Fruit fly (Drosophila melanogaster) whole organism, embryonic: ENCODE measurements around the gene CG45218.

Experiments
- Bdp1 ChIP-seq: fragments of 200-800 bp; sonication (Bioruptor generic); optimal IDR thresholded peaks from 3 replicates; lab custom pipeline; 2016; ENCODE audit warnings: missing biosample characterization, missing genetic modification characterization
- CG10543 ChIP-seq: fragments of 200-800 bp; sonication (Bioruptor generic); optimal IDR thresholded peaks from 3 replicates; lab custom pipeline; 2017; ENCODE audit warnings: missing biosample characterization, mild to moderate bottlenecking, missing genetic modification characterization, moderate library complexity
- CG11560 ChIP-seq: fragments of 200-800 bp; sonication (Bioruptor generic); IDR thresholded peaks from 3 replicates; pipeline ENCODE4 v1.3.6; 2022; ENCODE audit warnings: missing biosample characterization, missing genetic modification characterization
- CG12155 ChIP-seq: fragments of 200-800 bp; sonication (Bioruptor generic); optimal IDR thresholded peaks from 3 replicates; lab custom pipeline; 2016; ENCODE audit warnings: missing biosample characterization, missing genetic modification characterization
- CG16813 ChIP-seq: fragments of 200-800 bp; sonication (Bioruptor generic); IDR thresholded peaks from 3 replicates; pipeline ENCODE4 v1.3.6; 2022; ENCODE audit warnings: missing biosample characterization, missing genetic modification characterization; ENCODE audit not compliant: partially characterized antibody
- CG17328 ChIP-seq: fragments of 200-800 bp; sonication (Bioruptor generic); IDR thresholded peaks from 2 replicates; pipeline ENCODE4 v1.3.6; 2022; ENCODE audit warnings: missing biosample characterization, missing genetic modification characterization
- CG17359 ChIP-seq: fragments of 200-800 bp; sonication (Bioruptor generic); optimal IDR thresholded peaks from 3 replicates; lab custom pipeline; 2018; ENCODE audit warnings: missing biosample characterization, mild to moderate bottlenecking, missing genetic modification characterization, moderate library complexity
- CG2875 ChIP-seq: fragments of 200-800 bp; sonication (Bioruptor generic); optimal IDR thresholded peaks from 2 replicates; lab custom pipeline; 2017; ENCODE audit warnings: missing biosample characterization, mild to moderate bottlenecking, missing genetic modification characterization, missing genetic modification reagents
- CG33557 ChIP-seq: fragments of 200-800 bp; sonication (Bioruptor generic); optimal IDR thresholded peaks from 2 replicates; lab custom pipeline; 2019; ENCODE audit warnings: missing biosample characterization, mild to moderate bottlenecking, missing genetic modification characterization, moderate library complexity
- CG34422 ChIP-seq: fragments of 200-800 bp; sonication (Bioruptor generic); IDR thresholded peaks from 3 replicates; pipeline ENCODE4 v1.3.6; 2022; ENCODE audit warnings: missing biosample characterization, missing genetic modification characterization
- CG3847 ChIP-seq: fragments of 200-800 bp; sonication (Bioruptor generic); IDR thresholded peaks from 2 replicates; pipeline ENCODE4 v1.3.6; 2022; ENCODE audit warnings: missing biosample characterization, missing genetic modification characterization
- CG4282 ChIP-seq: fragments of 200-800 bp; sonication (Bioruptor generic); optimal IDR thresholded peaks from 2 replicates; lab custom pipeline; 2016; ENCODE audit warnings: missing biosample characterization, missing genetic modification characterization
- CG6272 ChIP-seq: fragments of 200-800 bp; sonication (Bioruptor generic); IDR thresholded peaks from 2 replicates; pipeline ENCODE4 v1.3.6; 2022; ENCODE audit warnings: missing biosample characterization, missing genetic modification characterization
- CG6689 ChIP-seq: fragments of 200-800 bp; sonication (Bioruptor generic); IDR thresholded peaks from 2 replicates; pipeline ENCODE4 v1.3.6; 2022; ENCODE audit warnings: missing biosample characterization, missing genetic modification characterization
- CG7786 ChIP-seq: fragments of 200-800 bp; sonication (Bioruptor generic); optimal IDR thresholded peaks from 2 replicates; lab custom pipeline; 2016; ENCODE audit warnings: missing biosample characterization, missing genetic modification characterization
- CG7987 ChIP-seq: fragments of 200-800 bp; sonication (Bioruptor generic); optimal IDR thresholded peaks from 2 replicates; lab custom pipeline; 2018; ENCODE audit warnings: missing biosample characterization, mild to moderate bottlenecking, missing genetic modification characterization, moderate library complexity
- CG8290 ChIP-seq, 3 experiments: fragments of 200-800 bp; sonication (Bioruptor generic); optimal IDR thresholded peaks; 2 replicates each; lab custom pipeline; 2016 to 2019; ENCODE audit warnings: missing biosample characterization in 3 of 3, missing genetic modification characterization in 3 of 3, mild to moderate bottlenecking in 2 of 3, moderate library complexity in 1 of 3
- CG8359 ChIP-seq: fragments of 200-800 bp; sonication (Bioruptor generic); optimal IDR thresholded peaks from 2 replicates; lab custom pipeline; 2017; ENCODE audit warnings: missing biosample characterization, mild to moderate bottlenecking, missing genetic modification characterization, borderline replicate concordance
- CG9797 ChIP-seq: fragments of 200-800 bp; sonication (Bioruptor generic); optimal IDR thresholded peaks from 3 replicates; lab custom pipeline; 2018; ENCODE audit warnings: missing biosample characterization, mild to moderate bottlenecking, missing genetic modification characterization
- Camta ChIP-seq: fragments of 200-800 bp; sonication (Bioruptor generic); optimal IDR thresholded peaks from 2 replicates; lab custom pipeline; 2016; ENCODE audit warnings: missing biosample characterization, missing genetic modification characterization
- Dad ChIP-seq: fragments of 200-800 bp; sonication (Bioruptor generic); optimal IDR thresholded peaks from 3 replicates; lab custom pipeline; 2016; ENCODE audit warnings: missing biosample characterization, missing genetic modification characterization
- Eip74EF ChIP-seq, 2 experiments: fragments of 200-800 bp in 1 of 2; fragments of >200 bp in 1 of 2; sonication (Bioruptor generic) in 1 of 2; optimal IDR thresholded peaks; 2 replicates each; lab custom pipeline; 2017 to 2019; ENCODE audit warnings: missing biosample characterization in 2 of 2, missing genetic modification characterization in 2 of 2, mild to moderate bottlenecking in 1 of 2, moderate library complexity in 1 of 2
- HLH54F ChIP-seq: fragments of 200-800 bp; sonication (Bioruptor generic); optimal IDR thresholded peaks from 3 replicates; lab custom pipeline; 2016; ENCODE audit warnings: missing biosample characterization, missing genetic modification characterization
- Mad ChIP-seq: fragments of 200-800 bp; sonication (Bioruptor generic); optimal IDR thresholded peaks from 2 replicates; lab custom pipeline; 2016; ENCODE audit warnings: missing biosample characterization, missing genetic modification characterization
- Mrtf ChIP-seq: fragments of 200-800 bp; sonication (Bioruptor generic); IDR thresholded peaks from 3 replicates; pipeline ENCODE4 v1.3.6; 2022; ENCODE audit warnings: missing biosample characterization, missing genetic modification characterization
- NfI ChIP-seq: fragments of 200-800 bp; sonication (Bioruptor generic); optimal IDR thresholded peaks from 3 replicates; lab custom pipeline; 2018; ENCODE audit warnings: missing biosample characterization, mild to moderate bottlenecking, missing genetic modification characterization, moderate library complexity
- Rx ChIP-seq: fragments of 200-800 bp; sonication (Bioruptor generic); IDR thresholded peaks from 2 replicates; pipeline ENCODE4 v1.3.6; 2022; ENCODE audit warnings: missing biosample characterization, missing genetic modification characterization
- Xrp1 ChIP-seq: fragments of 200-800 bp; sonication (Bioruptor generic); IDR thresholded peaks from 2 replicates; pipeline ENCODE4 v1.3.6; 2022; ENCODE audit warnings: missing biosample characterization, missing genetic modification characterization
- abd-A ChIP-seq: fragments of 200-800 bp; sonication (Bioruptor generic); optimal IDR thresholded peaks from 3 replicates; lab custom pipeline; 2019; ENCODE audit warnings: missing biosample characterization, mild to moderate bottlenecking, missing genetic modification characterization, moderate library complexity
- bowl ChIP-seq: fragments of 200-800 bp; sonication (Bioruptor generic); IDR thresholded peaks from 2 replicates; pipeline ENCODE4 v1.3.6; 2022; ENCODE audit warnings: missing biosample characterization, missing genetic modification characterization
- caup ChIP-seq: fragments of 200-800 bp; sonication (Bioruptor generic); optimal IDR thresholded peaks from 3 replicates; lab custom pipeline; 2017; ENCODE audit warnings: missing biosample characterization, mild to moderate bottlenecking, missing genetic modification characterization, moderate library complexity; ENCODE audit not compliant: severe bottlenecking
- chinmo ChIP-seq: fragments of 200-800 bp; sonication (Bioruptor generic); IDR thresholded peaks from 4 replicates; pipeline ENCODE4 v1.3.6; 2022; ENCODE audit warnings: missing biosample characterization, missing genetic modification characterization; ENCODE audit not compliant: partially characterized antibody
- cwo ChIP-seq: fragments of 200-800 bp; sonication (Bioruptor generic); optimal IDR thresholded peaks from 3 replicates; lab custom pipeline; 2017; ENCODE audit warnings: missing biosample characterization, missing genetic modification characterization, mild to moderate bottlenecking, moderate library complexity, missing genetic modification reagents
- dati ChIP-seq: fragments of 200-800 bp; sonication (Bioruptor generic); IDR thresholded peaks from 2 replicates; pipeline ENCODE4 v1.3.6; 2022; ENCODE audit warnings: missing biosample characterization, missing genetic modification characterization
- exex ChIP-seq: fragments of 200-800 bp; sonication (Bioruptor generic); optimal IDR thresholded peaks from 4 replicates; lab custom pipeline; 2018; ENCODE audit warnings: missing biosample characterization, mild to moderate bottlenecking, missing genetic modification characterization, moderate library complexity
- gsb ChIP-seq: fragments of 200-800 bp; sonication (Bioruptor generic); IDR thresholded peaks from 2 replicates; pipeline ENCODE4 v1.3.6; 2022; ENCODE audit warnings: missing biosample characterization, missing genetic modification characterization
- hkb ChIP-seq, 2 experiments: fragments of 200-800 bp in 1 of 2; fragments of >200 bp in 1 of 2; sonication (Bioruptor generic) in 1 of 2; IDR thresholded peaks in 1 of 2; optimal IDR thresholded peaks in 1 of 2; 2 replicates each; pipeline versions ENCODE4 v1.3.6 to Lab custom; 2017 to 2022; ENCODE audit warnings: missing biosample characterization in 1 of 2, missing genetic modification characterization in 1 of 2
- lbe ChIP-seq: fragments of 200-800 bp; sonication (Bioruptor generic); optimal IDR thresholded peaks from 2 replicates; lab custom pipeline; 2016; ENCODE audit warnings: missing biosample characterization, mild to moderate bottlenecking, missing genetic modification characterization
- maf-S ChIP-seq: fragments of 200-800 bp; sonication (Bioruptor generic); optimal IDR thresholded peaks from 2 replicates; lab custom pipeline; 2016; ENCODE audit warnings: missing biosample characterization, missing genetic modification characterization
- mam ChIP-seq: fragments of 200-800 bp; sonication (Bioruptor generic); optimal IDR thresholded peaks from 3 replicates; lab custom pipeline; 2016; ENCODE audit warnings: missing biosample characterization, missing genetic modification characterization
- slou ChIP-seq: fragments of 200-800 bp; sonication (Bioruptor generic); optimal IDR thresholded peaks from 3 replicates; lab custom pipeline; 2016; ENCODE audit warnings: missing biosample characterization, missing genetic modification characterization
- so ChIP-seq: fragments of 200-800 bp; sonication (Bioruptor generic); IDR thresholded peaks from 3 replicates; pipeline ENCODE4 v1.3.6; 2022; ENCODE audit warnings: missing biosample characterization, missing genetic modification characterization
- sob ChIP-seq: fragments of 200-800 bp; sonication (Bioruptor generic); IDR thresholded peaks from 2 replicates; pipeline ENCODE4 v1.3.6; 2022; ENCODE audit warnings: missing biosample characterization, missing genetic modification characterization
- ssp ChIP-seq: fragments of 200-800 bp; sonication (Bioruptor generic); IDR thresholded peaks from 2 replicates; pipeline ENCODE4 v1.3.6; 2022; ENCODE audit warnings: missing biosample characterization, missing genetic modification characterization
- tgo ChIP-seq: fragments of 200-800 bp; sonication (Bioruptor generic); IDR thresholded peaks from 3 replicates; pipeline ENCODE4 v1.3.6; 2022; ENCODE audit warnings: missing biosample characterization, missing genetic modification characterization
- tin ChIP-seq: fragments of 200-800 bp; sonication (Bioruptor generic); optimal IDR thresholded peaks from 3 replicates; lab custom pipeline; 2016; ENCODE audit warnings: missing biosample characterization, missing genetic modification characterization
- ttk ChIP-seq: fragments of 200-800 bp; sonication (Bioruptor generic); IDR thresholded peaks from 2 replicates; pipeline ENCODE4 v2.1.2; 2022; ENCODE audit warnings: missing biosample characterization, missing genetic modification characterization
- unpg ChIP-seq: fragments of 200-800 bp; sonication (Bioruptor generic); optimal IDR thresholded peaks from 3 replicates; lab custom pipeline; 2018; ENCODE audit warnings: missing biosample characterization, mild to moderate bottlenecking, missing genetic modification characterization, moderate library complexity
- wek ChIP-seq: fragments of 200-800 bp; sonication (Bioruptor generic); optimal IDR thresholded peaks from 3 replicates; lab custom pipeline; 2018; ENCODE audit warnings: missing biosample characterization, mild to moderate bottlenecking, missing genetic modification characterization, moderate library complexity
- wor ChIP-seq: fragments of 200-800 bp; sonication (Bioruptor generic); IDR thresholded peaks from 2 replicates; pipeline ENCODE4 v1.3.6; 2022; ENCODE audit warnings: missing biosample characterization, missing genetic modification characterization

The CG45218 gene

DNA sequence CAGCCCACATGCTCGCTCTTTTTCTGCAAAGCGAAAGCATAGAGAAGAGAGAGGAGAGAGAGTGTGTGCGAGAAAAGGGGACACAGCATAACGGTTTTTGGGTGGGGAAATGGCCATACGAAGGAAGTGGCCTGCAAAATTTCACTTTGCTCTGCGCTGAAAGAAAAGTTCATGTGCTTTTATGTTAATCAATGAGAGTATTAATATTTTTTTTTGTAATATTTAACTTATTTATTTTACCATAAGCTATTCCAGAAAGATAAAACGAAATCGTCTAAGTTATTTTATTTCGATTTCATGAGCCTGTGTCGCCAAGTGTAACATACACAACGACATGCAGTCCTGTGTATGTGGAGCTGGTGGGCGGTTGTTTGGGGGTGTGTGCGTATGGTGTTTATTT lies 40.1 kb downstream of the CG45218 start (continued):
- TF ChIP-seq CG3847 (GFP tag; lab: Robert Waterston, UW) (peak; percentile 51), tin (GFP tag; lab: Kevin White, UChicago) (peak; percentile 3), bowl (GFP tag; lab: Robert Waterston, UW) (no peak), CG34422 (GFP tag; lab: Robert Waterston, UW) (peak; percentile 72; the same call in 2 of the 3 replicates), CG12155 (peak; percentile 40), CG17359 (tag; lab: Kevin White, UChicago) (peak; percentile 69), ssp (peak; percentile 53), wek (GFP tag; lab: Kevin White, UChicago) (no peak), Camta (GFP tag; lab: Kevin White, UChicago) (no peak), NfI (GFP tag; lab: Kevin White, UChicago) (peak; percentile 74), CG8290 (GFP tag; optimal IDR thresholded peaks at IDR 0.05; lab: Kevin White, UChicago) (no peak), CG8290 (tag; optimal IDR thresholded peaks at IDR 0.05; lab: Kevin White, UChicago) (no peak), caup (GFP tag; lab: Kevin White, UChicago) (no peak), Mad (GFP tag; lab: Kevin White, UChicago) (peak; percentile 11), Eip74EF (GFP tag; optimal IDR thresholded peaks at IDR 0.05; lab: Kevin White, UChicago) (no peak), hkb (optimal IDR thresholded peaks at IDR 0.05; lab: Kevin White, UChicago) (no peak), hkb (GFP tag; IDR thresholded peaks at IDR 0.05; lab: Robert Waterston, UW) (peak; percentile 85), lbe (no peak), HLH54F (GFP tag; lab: Kevin White, UChicago) (peak; percentile 32), maf-S (no peak), chinmo (GFP tag; lab: Robert Waterston, UW) (0 out of 4 replicates have a peak, but pooled peaks have one; percentile 18), Dad (GFP tag; lab: Kevin White, UChicago) (no peak), CG6689 (peak; percentile 64), CG6272 (peak; percentile 53), tgo (GFP tag; lab: Robert Waterston, UW) (peak; percentile 80), CG7987 (no peak), CG9797 (GFP tag; lab: Kevin White, UChicago) (no peak), dati (peak; percentile 49; the same call in 1 of the 2 replicates), exex (tag; lab: Kevin White, UChicago) (no peak), abd-A (no peak), gsb (peak; percentile 57; the same call in 1 of the 2 replicates), Bdp1 (peak; percentile 18), Xrp1 (GFP tag; lab: Robert Waterston, UW) (peak; percentile 81), CG8359 (GFP tag; lab: Kevin White, UChicago) (no peak), CG17328 (GFP tag; lab: Robert Waterston, UW) (peak; percentile 76), CG7786 (no peak), ttk (GFP tag; lab: Robert Waterston, UW) (peak; percentile 68), cwo (GFP tag; lab: Kevin White, UChicago) (peak; percentile 72), unpg (no peak), sob (GFP tag; lab: Robert Waterston, UW) (peak; percentile 79), CG16813 (no peak), Mrtf (GFP tag; lab: Robert Waterston, UW) (peak; percentile 46; the same call in 1 of the 3 replicates), so (GFP tag; lab: Robert Waterston, UW) (peak; percentile 73; the same call in 1 of the 3 replicates), CG10543 (no peak), CG2875 (GFP tag; lab: Kevin White, UChicago) (no peak), Rx (GFP tag; lab: Robert Waterston, UW) (peak; percentile 52), CG4282 (GFP tag; lab: Kevin White, UChicago) (no peak), CG11560 (tag; lab: Robert Waterston, UW) (no peak), wor (GFP tag; lab: Robert Waterston, UW) (peak; percentile 44; the same call in 1 of the 2 replicates), mam (GFP tag; lab: Kevin White, UChicago) (peak; percentile 0), slou (GFP tag; lab: Kevin White, UChicago) (no peak), CG33557 (no peak)
